Fruit fly (Drosophila melanogaster): ENCODE data around the gene CG9449.

Gene CG9449

DNA sequence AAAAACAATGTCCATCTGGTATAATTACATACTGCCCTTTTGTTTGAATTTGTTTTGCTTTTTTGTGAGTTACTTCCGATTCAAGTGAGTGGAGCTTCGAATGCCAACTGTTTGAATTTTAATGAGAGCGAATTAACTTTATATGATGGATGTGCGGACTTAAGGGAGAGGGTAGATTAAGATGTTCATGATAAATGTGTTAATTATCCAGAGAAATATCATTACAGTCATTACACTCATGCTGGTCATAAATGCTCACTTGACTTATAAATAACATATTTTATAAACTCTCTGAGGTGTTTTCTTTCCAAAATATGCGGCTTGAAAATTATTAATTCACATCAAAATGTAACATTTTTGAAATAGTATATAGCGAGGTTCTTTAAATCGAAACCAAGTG lies at the start of gene CG9449:
CG9449 (minus strand) TSS at position 101 of the 400 bp plus-strand sequence.
- TF ChIP-seq CTCF (optimal IDR thresholded peaks at IDR 0.05) (no peak), CG8478 (optimal IDR thresholded peaks at IDR 0.05) (no peak)

DNA sequence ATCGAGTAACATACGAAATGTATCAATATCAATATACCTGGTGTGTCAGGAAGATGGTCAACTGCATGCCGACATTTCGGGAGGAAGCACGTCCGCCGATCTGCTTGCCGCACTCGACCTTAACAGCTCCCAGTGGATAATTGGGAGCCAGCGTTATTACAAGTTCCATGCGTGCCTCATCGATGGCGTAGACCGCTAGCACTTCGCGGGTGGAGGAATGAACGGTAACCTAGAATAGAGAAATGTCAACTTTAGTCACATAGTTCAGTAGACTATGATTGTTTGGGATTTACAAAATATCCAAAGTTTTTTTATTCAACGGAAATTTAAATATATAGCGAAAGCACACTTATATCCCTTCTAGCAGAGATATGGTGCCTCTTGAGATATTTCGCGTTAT lies 47.3 kb upstream of the CG9449 start, which contains the start of the genes CG46435 and Rcd7:
CG46435 (plus strand) TSS at position 301 of the 400 bp plus-strand sequence.
Rcd7 (plus strand) TSS at position 301 of the 400 bp plus-strand sequence.
- TF ChIP-seq CG8478 (optimal IDR thresholded peaks at IDR 0.05) (no peak), CTCF (optimal IDR thresholded peaks at IDR 0.05) (no peak)

DNA sequence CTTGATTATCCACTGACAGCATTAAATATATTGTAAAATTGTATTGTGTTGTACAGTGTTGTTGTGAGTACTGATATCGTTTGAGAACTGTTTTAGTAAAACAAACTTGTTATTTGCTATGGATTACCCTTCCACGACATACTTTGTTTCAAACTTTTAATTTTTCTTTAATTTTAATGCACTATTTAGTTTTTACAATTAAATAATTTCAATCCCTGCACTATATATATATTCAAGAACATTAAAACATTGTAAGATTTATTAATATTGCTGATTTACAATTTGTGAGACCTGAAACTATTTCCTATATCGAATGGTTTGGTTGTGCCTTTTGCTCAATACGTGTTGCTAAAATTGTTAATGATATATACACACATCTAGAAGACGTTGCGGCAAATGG lies 46.6 kb upstream of the CG9449 start, which contains the start of the genes CG46434 and Dred:
CG46434 (minus strand) TSS at position 101 of the 400 bp plus-strand sequence.
Dred (minus strand) TSS at position 101 of the 400 bp plus-strand sequence.
- TF ChIP-seq CTCF (optimal IDR thresholded peaks at IDR 0.05), result no peak
- no peak for TF ChIP-seq CG8478 (optimal IDR thresholded peaks at IDR 0.05)

DNA sequence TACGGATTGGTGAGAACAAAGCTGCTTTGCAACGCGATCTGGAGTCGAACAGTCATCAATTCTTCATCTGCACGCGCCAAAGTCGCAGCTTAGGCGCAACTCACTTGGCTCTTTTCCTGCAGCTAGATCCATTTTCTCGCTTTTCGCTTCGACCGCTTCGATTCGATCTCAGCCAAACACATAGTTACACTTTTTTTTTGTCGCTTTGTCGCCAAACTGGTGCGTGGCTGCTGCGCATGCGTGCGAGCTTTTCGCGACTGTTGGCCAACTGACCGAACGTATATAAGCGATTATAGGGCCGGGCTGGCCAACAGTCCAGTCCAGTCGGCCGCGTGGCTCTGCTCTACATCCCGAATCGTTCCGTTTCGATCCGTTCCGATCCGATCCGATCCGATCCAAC lies 34.9 kb upstream of the CG9449 start, which contains the start of gene Cpr76Bd:
Cpr76Bd (plus strand) TSS at position 301 of the 400 bp plus-strand sequence.
- TF ChIP-seq CG8478 (optimal IDR thresholded peaks at IDR 0.05) (no peak), CTCF (optimal IDR thresholded peaks at IDR 0.05) (no peak)

DNA sequence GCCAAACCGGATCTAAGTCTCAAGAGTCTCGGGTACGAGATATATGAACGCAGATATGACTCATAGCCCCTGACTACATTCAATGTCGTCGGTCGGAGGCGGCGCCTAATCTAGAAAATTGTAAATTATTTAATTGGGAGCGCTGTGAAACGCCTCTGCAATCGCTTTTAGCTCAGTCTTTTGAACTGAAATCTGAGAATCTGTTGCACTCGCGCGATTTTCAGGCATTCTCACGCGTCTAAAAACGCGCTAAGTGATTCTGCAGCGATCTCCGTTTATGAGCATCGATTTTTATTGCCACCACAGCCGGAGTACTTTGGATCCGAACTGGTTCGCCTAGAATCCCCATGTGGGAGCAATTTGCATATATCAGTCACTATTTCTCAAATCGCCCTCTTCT lies 31.0 kb upstream of the CG9449 start:
- TF ChIP-seq CTCF (optimal IDR thresholded peaks at IDR 0.05) (no peak), CG8478 (optimal IDR thresholded peaks at IDR 0.05) (no peak)

DNA sequence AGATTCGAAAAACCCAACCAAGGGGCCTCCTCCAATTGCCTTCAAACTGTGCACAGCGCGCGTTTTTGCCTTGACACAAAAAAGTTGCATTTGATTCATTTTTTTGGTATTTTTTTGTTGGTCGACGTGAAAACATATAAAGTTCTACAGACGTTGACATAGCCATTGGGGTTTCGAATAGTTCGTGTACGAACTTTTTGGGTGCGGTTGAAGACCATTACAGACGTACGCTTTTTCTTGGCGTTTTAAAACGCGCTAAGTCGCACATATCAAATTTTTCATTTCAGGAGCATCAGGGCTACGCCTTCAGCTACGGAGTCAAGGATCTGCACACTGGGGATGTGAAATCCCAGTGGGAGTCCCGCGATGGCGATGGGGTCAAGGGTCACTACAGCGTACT lies 28.2 kb upstream of the CG9449 start:
- no peak for TF ChIP-seq CG8478 (optimal IDR thresholded peaks at IDR 0.05)
- TF ChIP-seq CTCF (optimal IDR thresholded peaks at IDR 0.05), result no peak

DNA sequence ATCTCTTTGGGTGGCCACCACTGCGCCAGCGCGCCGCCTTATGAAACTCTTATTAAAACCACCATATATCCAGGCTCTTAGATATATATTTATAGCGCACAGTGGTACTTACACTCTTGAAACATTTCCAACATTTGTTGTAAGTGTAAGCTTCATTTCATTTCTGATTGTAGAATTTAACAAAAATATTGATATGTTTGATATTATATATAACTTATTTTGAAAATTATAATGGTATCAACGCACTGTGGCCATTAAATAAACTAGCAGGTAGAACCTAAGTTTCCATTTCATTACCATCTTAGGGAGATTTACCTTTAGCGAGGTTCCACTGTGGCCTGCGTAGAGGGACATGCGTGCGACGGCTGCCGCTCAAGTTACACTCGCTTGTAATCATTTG lies 27.2 kb upstream of the CG9449 start:
- no peak for TF ChIP-seq CG8478 (optimal IDR thresholded peaks at IDR 0.05)
- TF ChIP-seq CTCF (optimal IDR thresholded peaks at IDR 0.05), result no peak

DNA sequence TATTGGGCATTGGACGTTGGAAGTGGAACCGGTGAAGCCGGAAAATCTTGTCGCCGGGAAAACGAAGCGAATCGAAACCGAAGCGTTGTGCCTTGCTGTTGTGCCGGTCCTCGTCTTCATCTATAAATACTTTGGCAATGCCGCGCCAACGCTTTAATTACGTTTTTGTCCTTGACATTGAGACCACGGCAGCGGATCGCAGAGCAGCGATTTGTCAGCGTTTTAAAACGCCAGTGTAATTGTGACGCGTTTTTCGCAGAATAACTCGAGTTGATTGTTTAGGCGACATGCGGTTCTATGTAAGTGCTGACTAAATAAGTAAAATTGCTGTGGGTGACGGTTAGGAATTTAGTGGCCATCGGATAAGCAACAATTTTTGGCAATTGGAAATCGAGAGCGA lies 23.6 kb upstream of the CG9449 start:
- TF ChIP-seq CTCF (optimal IDR thresholded peaks at IDR 0.05) (no peak), CG8478 (optimal IDR thresholded peaks at IDR 0.05) (no peak)

DNA sequence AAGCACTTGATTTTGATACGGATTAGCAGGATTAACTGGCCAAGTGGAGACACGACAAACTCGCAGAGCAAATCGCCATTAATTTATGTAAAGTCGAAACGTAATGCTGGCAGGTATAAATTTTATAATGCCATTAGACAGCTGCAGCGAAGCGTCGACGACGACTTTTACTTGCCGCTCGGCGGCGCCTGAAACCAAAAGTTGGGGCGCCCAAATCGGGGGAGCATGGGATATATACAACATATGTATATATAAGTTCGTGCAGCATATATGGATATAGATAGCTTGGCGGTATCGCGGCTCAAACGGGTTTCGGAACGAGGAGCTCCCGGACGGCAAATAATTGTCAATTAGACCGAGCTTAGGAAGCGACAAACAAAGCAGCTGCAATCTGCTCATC lies 23.1 kb upstream of the CG9449 start, which contains the start of gene Cpr76Bc:
Cpr76Bc (plus strand) TSS at position 301 of the 400 bp plus-strand sequence.
- TF ChIP-seq CG8478 (optimal IDR thresholded peaks at IDR 0.05), result no peak
- no peak for TF ChIP-seq CTCF (optimal IDR thresholded peaks at IDR 0.05)

DNA sequence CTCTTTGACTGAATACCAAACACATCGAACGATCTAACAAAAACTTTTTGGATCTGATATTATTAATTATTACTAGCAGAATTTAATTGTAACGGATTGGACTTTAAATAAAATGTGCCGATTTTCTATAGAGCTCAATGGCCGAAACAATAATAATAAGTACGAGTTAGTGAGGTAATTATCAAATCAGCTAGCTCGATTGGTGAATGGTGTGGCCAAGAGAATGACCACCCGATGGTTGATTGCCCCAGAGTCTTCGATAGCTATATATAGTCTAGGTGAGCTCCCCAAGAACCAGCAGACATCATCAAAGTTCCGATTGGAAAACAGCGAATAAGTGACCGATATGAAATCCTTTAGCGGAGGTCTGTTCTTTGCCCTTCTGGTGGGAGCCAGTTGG lies 21.8 kb upstream of the CG9449 start, which contains the start of gene Cpr76Bb:
Cpr76Bb (plus strand) TSS at position 301 of the 400 bp plus-strand sequence.
- no peak for TF ChIP-seq CTCF (optimal IDR thresholded peaks at IDR 0.05)
- no peak for TF ChIP-seq CG8478 (optimal IDR thresholded peaks at IDR 0.05)

DNA sequence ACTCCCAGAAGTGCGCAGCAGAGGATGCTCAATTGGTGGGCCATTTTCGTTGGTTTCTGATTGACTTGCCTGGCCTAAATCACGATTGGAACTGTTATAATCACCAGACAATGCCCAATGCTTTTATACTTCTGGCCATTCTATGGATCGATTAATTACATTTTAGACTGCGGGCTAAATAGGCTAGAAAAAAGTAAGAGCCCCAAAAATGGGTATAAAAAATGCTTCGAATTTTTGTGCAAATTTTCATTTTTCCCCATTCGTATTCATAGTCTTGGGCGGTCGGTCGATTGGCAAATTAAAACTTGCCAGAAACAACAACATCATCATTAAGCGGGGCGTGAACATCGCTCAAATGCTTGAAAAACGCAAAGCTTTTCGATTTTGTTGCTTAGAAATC lies 20.7 kb upstream of the CG9449 start, which contains the start of gene Cpr76Ba:
Cpr76Ba (minus strand) TSS at position 101 of the 400 bp plus-strand sequence.
- TF ChIP-seq CTCF (optimal IDR thresholded peaks at IDR 0.05) (no peak), CG8478 (optimal IDR thresholded peaks at IDR 0.05) (no peak)

DNA sequence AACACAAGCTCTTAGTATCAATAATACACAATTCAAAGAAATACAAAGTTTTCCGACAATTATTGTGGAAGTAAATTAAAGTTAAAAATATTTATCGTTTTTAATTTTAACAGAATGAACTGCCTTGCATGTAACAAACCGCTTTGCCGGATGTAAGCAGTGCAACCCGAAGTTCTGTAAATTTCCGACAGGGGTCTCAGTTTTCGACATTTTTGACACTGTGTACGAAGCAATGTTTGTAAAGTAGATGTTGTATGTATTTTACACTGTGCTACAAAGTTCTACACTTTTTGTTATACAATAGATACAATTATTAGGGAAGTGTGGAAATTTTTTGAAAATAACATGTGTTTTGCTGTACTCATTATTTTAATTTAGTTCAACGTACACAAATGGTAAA lies 19.0 kb upstream of the CG9449 start:
- peak; percentile 90 to 96 for TF ChIP-seq CTCF (optimal IDR thresholded peaks at IDR 0.05)
- no peak for TF ChIP-seq CG8478 (optimal IDR thresholded peaks at IDR 0.05)

DNA sequence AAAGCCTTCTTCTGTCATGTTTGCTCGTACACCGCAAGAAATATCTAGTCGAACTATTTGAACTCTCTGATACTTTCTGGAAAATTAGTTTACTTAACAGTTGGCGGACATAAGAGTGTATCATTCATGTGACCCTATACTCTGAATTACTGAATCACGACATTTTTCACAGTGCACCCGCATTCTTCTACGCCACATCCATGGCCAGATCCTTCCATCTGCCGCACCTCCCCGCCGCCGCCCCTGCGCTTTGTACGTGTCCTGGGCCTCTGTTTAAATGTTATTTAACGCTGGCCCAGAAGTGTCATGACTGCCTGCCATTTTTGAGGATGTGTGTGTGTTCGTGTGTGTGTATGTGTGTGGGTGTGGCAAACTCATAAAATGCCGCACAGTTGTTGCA lies 15.1 kb upstream of the CG9449 start:
- no peak for TF ChIP-seq CG8478 (optimal IDR thresholded peaks at IDR 0.05)
- no peak for TF ChIP-seq CTCF (optimal IDR thresholded peaks at IDR 0.05)

DNA sequence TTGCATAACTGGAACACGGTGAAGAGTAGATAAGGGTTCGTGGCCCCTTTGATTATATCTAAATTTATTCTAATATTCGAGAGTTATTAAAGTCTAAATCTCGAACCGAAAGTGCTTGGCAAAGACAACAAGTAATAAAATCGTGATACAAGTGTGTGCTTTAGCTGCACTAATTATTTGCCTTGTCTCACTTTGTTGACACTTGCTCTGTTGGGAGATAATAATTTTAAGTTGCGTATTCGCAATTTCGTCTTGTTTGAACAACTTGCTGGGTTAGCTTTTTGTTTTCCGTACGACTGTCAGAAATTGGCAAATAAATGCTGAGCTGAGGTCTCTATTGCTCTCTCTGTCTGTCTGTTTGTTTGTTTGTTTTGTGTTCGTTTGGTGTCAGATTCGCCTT lies 7.2 kb upstream of the CG9449 start:
- TF ChIP-seq CTCF (optimal IDR thresholded peaks at IDR 0.05) (no peak), CG8478 (optimal IDR thresholded peaks at IDR 0.05) (no peak)

DNA sequence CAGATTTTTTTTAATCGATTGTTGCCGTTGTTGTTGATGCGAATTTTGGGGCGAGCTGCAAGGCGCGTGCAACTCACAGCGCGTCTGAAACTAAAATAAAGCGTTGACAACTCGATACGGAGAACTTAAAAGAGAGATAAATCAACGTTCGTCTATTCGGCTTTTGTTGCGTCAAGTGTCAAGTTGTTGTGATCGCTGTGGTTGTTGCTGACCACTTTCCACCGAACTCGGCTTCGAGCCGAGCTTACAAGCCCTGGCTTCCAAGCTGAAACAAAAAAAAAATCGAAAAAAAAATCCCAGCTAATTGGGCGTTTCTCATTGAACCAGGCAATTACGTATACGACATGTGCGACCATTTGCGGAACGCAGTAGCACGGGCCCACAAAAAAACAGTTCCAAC lies 6.2 kb upstream of the CG9449 start, which contains the start of gene CG9452:
CG9452 (minus strand) TSS at position 101 of the 400 bp plus-strand sequence.
- TF ChIP-seq CTCF (optimal IDR thresholded peaks at IDR 0.05) (no peak), CG8478 (optimal IDR thresholded peaks at IDR 0.05) (no peak)

DNA sequence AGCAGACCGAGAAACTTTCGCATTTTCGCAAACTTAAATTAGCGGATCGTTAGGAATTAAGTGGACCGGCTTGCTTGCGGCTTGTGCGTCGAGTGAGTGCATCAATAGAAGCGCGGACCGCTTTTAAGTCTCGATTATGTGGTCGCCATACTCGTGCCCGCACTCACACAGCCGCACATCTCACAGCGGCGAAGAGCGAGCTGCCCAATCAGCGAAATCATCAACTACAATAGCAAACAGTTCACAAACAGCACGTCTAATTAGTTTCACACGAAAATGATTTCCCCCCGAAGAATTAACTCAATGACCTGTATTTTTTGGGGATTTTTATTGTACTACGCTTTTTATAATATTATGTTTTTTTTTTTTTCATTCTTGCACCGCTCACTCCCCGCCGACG lies 3.2 kb upstream of the CG9449 start, which contains the start of gene CG9451:
CG9451 (minus strand) TSS at position 101 of the 400 bp plus-strand sequence.
- TF ChIP-seq CTCF (optimal IDR thresholded peaks at IDR 0.05) (no peak), CG8478 (optimal IDR thresholded peaks at IDR 0.05) (no peak)
